Worm (Caenorhabditis elegans): ENCODE data around the gene C31B8.7.

DNA sequence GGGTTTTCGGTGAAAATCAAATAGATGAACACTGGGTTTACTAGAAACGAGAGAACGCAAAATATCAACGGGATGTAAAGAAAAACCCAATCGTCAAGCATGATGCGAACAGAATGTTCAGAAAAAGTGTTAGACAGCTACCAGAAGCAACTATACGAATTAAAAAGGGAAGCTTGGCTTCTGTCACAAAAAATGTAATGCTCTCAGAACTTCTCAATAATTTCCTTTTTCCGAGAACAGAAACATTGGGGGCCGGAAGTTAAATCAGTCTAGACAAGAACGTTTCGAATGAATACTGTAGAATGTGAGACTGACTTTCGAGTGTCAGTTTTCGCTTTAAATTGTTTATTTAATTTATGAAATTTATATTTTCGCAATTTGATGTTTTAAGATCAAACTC lies 43.4 kb downstream of the C31B8.7 start, which contains the start of gene srj-54:
- TF ChIP-seq cog-1 (tag; optimal IDR thresholded peaks at IDR 0.05) (no peak), tab-1 (GFP tag; IDR thresholded peaks at IDR 0.05) (no peak)

Data from whole organism, midembryonic.